Worm (Caenorhabditis elegans): ENCODE results near the gene tag-267.

tag-267 gene

ce11 chrIII:617467-617866 lies 23.1 kb upstream of the tag-267 start, which contains the start of gene T19C3.2:
Gene T19C3.2 (minus strand): TSS chrIII:617567.
- no peak for TF ChIP-seq mep-1 (tag; optimal IDR thresholded peaks at IDR 0.05)
- TF ChIP-seq elt-3 (tag; optimal IDR thresholded peaks at IDR 0.05) = no peak
- TF ChIP-seq M03D4.4 (tag; optimal IDR thresholded peaks at IDR 0.05) = no peak
- TF ChIP-seq hlh-1 (tag; optimal IDR thresholded peaks at IDR 0.05) = no peak
- no peak for TF ChIP-seq nhr-76 (tag; optimal IDR thresholded peaks at IDR 0.05)
- TF ChIP-seq lsy-2 (tag; optimal IDR thresholded peaks at IDR 0.05) = no peak
- TF ChIP-seq nhr-237 (tag; optimal IDR thresholded peaks at IDR 0.05) = no peak
- TF ChIP-seq nhr-2 (tag; optimal IDR thresholded peaks at IDR 0.05) = no peak
- no peak for TF ChIP-seq blmp-1 (tag; optimal IDR thresholded peaks at IDR 0.05)
- TF ChIP-seq flh-1 (GFP tag; optimal IDR thresholded peaks at IDR 0.05) = no peak
- no peak for TF ChIP-seq tbx-8 (GFP tag; optimal IDR thresholded peaks at IDR 0.05)
- no peak for TF ChIP-seq unc-39 (tag; optimal IDR thresholded peaks at IDR 0.05)
- TF ChIP-seq nhr-12 (tag; optimal IDR thresholded peaks at IDR 0.05) = no peak
- no peak for TF ChIP-seq mls-2 (tag; optimal IDR thresholded peaks at IDR 0.05)
- TF ChIP-seq snpc-4 (tag; optimal IDR thresholded peaks at IDR 0.05) = no peak
- TF ChIP-seq lin-32 (GFP tag; optimal IDR thresholded peaks at IDR 0.05) = no peak
- no peak for TF ChIP-seq nhr-28 (tag; optimal IDR thresholded peaks at IDR 0.05)
- no peak for TF ChIP-seq mab-5 (tag; optimal IDR thresholded peaks at IDR 0.05)
- TF ChIP-seq cnd-1 (tag; optimal IDR thresholded peaks at IDR 0.05) = no peak
- no peak for TF ChIP-seq sem-2 (GFP tag; optimal IDR thresholded peaks at IDR 0.05)

- TF ChIP-seq snpc-4 (tag; optimal IDR thresholded peaks at IDR 0.05) = no peak
- no peak for TF ChIP-seq ceh-83 (GFP tag; optimal IDR thresholded peaks at IDR 0.05)
- TF ChIP-seq M03D4.4 (tag; optimal IDR thresholded peaks at IDR 0.05) = no peak
- no peak for TF ChIP-seq ztf-11 (tag; optimal IDR thresholded peaks at IDR 0.05)
- TF ChIP-seq ham-2 (GFP tag; optimal IDR thresholded peaks at IDR 0.05) = no peak
- no peak for TF ChIP-seq lin-13 (tag; optimal IDR thresholded peaks at IDR 0.05)
- TF ChIP-seq mab-5 (tag; optimal IDR thresholded peaks at IDR 0.05) = no peak
- no peak for TF ChIP-seq cnd-1 (tag; optimal IDR thresholded peaks at IDR 0.05)
- TF ChIP-seq tbx-8 (GFP tag; optimal IDR thresholded peaks at IDR 0.05) = no peak
- no peak for TF ChIP-seq hlh-1 (tag; optimal IDR thresholded peaks at IDR 0.05)
- TF ChIP-seq nhr-237 (tag; optimal IDR thresholded peaks at IDR 0.05) = no peak
- TF ChIP-seq elt-3 (tag; optimal IDR thresholded peaks at IDR 0.05) = no peak
- TF ChIP-seq unc-120 (tag; optimal IDR thresholded peaks at IDR 0.05; ENCODE audit: poor library complexity, severe bottlenecking) = no peak
- no peak for TF ChIP-seq nhr-76 (tag; optimal IDR thresholded peaks at IDR 0.05)
- no peak for TF ChIP-seq lin-32 (GFP tag; optimal IDR thresholded peaks at IDR 0.05)
- TF ChIP-seq nhr-12 (tag; optimal IDR thresholded peaks at IDR 0.05) = no peak
- no peak for TF ChIP-seq ces-1 (GFP tag; optimal IDR thresholded peaks at IDR 0.05)
Observed at ce11 chrIII:620204-620718, 20.3 kb upstream of the tag-267 start, which contains the start of gene T19C3.4. Gene T19C3.4 (minus strand): TSS chrIII:620254.

- TF ChIP-seq lsy-2 (tag; optimal IDR thresholded peaks at IDR 0.05) = peak; percentile 40
- TF ChIP-seq cnd-1 (tag; optimal IDR thresholded peaks at IDR 0.05) = peak; percentile 63
- peak; percentile 88 for TF ChIP-seq unc-62 (GFP tag; optimal IDR thresholded peaks at IDR 0.05)
- peak; percentile 59 for TF ChIP-seq sptf-1 (tag; optimal IDR thresholded peaks at IDR 0.05)
- TF ChIP-seq elt-3 (tag; optimal IDR thresholded peaks at IDR 0.05) = peak; percentile 72
- TF ChIP-seq unc-120 (tag; optimal IDR thresholded peaks at IDR 0.05; ENCODE audit: poor library complexity, severe bottlenecking) = peak; percentile 99
- TF ChIP-seq bed-3 (GFP tag; optimal IDR thresholded peaks at IDR 0.05) = no peak
- TF ChIP-seq tbx-8 (GFP tag; optimal IDR thresholded peaks at IDR 0.05) = peak; percentile 9
- peak; percentile 63 for TF ChIP-seq hlh-1 (tag; optimal IDR thresholded peaks at IDR 0.05)
- no peak for TF ChIP-seq zip-8 (tag; optimal IDR thresholded peaks at IDR 0.05)
- TF ChIP-seq pha-4 (tag; optimal IDR thresholded peaks at IDR 0.05) = peak; percentile 95
- peak; percentile 80 for TF ChIP-seq mab-5 (tag; optimal IDR thresholded peaks at IDR 0.05)
- no peak for TF ChIP-seq sem-2 (GFP tag; optimal IDR thresholded peaks at IDR 0.05)
- no peak for TF ChIP-seq nhr-76 (tag; optimal IDR thresholded peaks at IDR 0.05)
- TF ChIP-seq ham-2 (GFP tag; optimal IDR thresholded peaks at IDR 0.05) = peak; percentile 24
- no peak for TF ChIP-seq blmp-1 (tag; optimal IDR thresholded peaks at IDR 0.05)
- peak; percentile 15 for TF ChIP-seq lin-32 (GFP tag; optimal IDR thresholded peaks at IDR 0.05)
- TF ChIP-seq nhr-28 (tag; optimal IDR thresholded peaks at IDR 0.05) = no peak
- TF ChIP-seq flh-1 (GFP tag; optimal IDR thresholded peaks at IDR 0.05) = no peak
- peak; percentile 91 for TF ChIP-seq ces-1 (GFP tag; optimal IDR thresholded peaks at IDR 0.05)
- no peak for TF ChIP-seq elt-1 (tag; optimal IDR thresholded peaks at IDR 0.05; ENCODE audit: borderline replicate concordance, insufficient read depth)
- peak; percentile 40 for TF ChIP-seq M03D4.4 (tag; optimal IDR thresholded peaks at IDR 0.05)
- no peak for TF ChIP-seq ceh-83 (GFP tag; optimal IDR thresholded peaks at IDR 0.05)
- TF ChIP-seq mls-2 (tag; optimal IDR thresholded peaks at IDR 0.05) = peak; percentile 17
- no peak for TF ChIP-seq snpc-4 (tag; optimal IDR thresholded peaks at IDR 0.05)
- TF ChIP-seq ztf-11 (tag; optimal IDR thresholded peaks at IDR 0.05) = peak; percentile 35
- TF ChIP-seq nhr-2 (tag; optimal IDR thresholded peaks at IDR 0.05) = peak; percentile 41
- TF ChIP-seq unc-39 (tag; optimal IDR thresholded peaks at IDR 0.05) = no peak
- peak; percentile 79 for TF ChIP-seq mep-1 (tag; optimal IDR thresholded peaks at IDR 0.05)
- TF ChIP-seq ceh-43 (GFP tag; optimal IDR thresholded peaks at IDR 0.05) = no peak
- peak; percentile 16 for TF ChIP-seq lin-13 (tag; optimal IDR thresholded peaks at IDR 0.05)
- peak; percentile 84 for TF ChIP-seq nhr-237 (tag; optimal IDR thresholded peaks at IDR 0.05)
- TF ChIP-seq nhr-12 (tag; optimal IDR thresholded peaks at IDR 0.05) = no peak
- TF ChIP-seq ceh-39 (tag; optimal IDR thresholded peaks at IDR 0.05) = peak; percentile 51
- TF ChIP-seq drap-1 (GFP tag; optimal IDR thresholded peaks at IDR 0.05) = peak; percentile 53
Observed at ce11 chrIII:623754-624153, 16.8 kb upstream of the tag-267 start.

All from whole organism, mixed stage, embryonic.